Worm (Caenorhabditis elegans): Measurements from ENCODE around the gene str-8.
"Not testable (repeated sequence)": the region's sequence is repeated elsewhere in the genome, so short reads cannot be mapped to it uniquely, and the experiment has no call there.

Gene str-8

ce11 chrV:15766122-15766594 lies 11.3 kb downstream of the str-8 start, which contains the start of the genes haf-3 and F57A10.2 (continued):
- peak; percentile 75; the same call in 1 of the 2 replicates for TF ChIP-seq hmg-20 (GFP tag; IDR thresholded peaks at IDR 0.05)
- no peak for TF ChIP-seq C17E4.6 (GFP tag; IDR thresholded peaks at IDR 0.05)
- TF ChIP-seq ztf-25 (GFP tag; IDR thresholded peaks at IDR 0.05) = no peak
- peak; percentile 70 for TF ChIP-seq attf-3 (GFP tag; conservative IDR thresholded peaks at IDR 0.05)
- TF ChIP-seq D2030.7 (GFP tag; IDR thresholded peaks at IDR 0.05) = peak; percentile 83
- no peak for TF ChIP-seq dpff-1 (tag; optimal IDR thresholded peaks at IDR 0.05)
- no peak for TF ChIP-seq die-1 (tag; optimal IDR thresholded peaks at IDR 0.05)
- TF ChIP-seq attf-6 (GFP tag; IDR thresholded peaks at IDR 0.05) = peak; percentile 84
- peak; percentile 81 to 97 (median 92) for TF ChIP-seq lin-35 (GFP tag; optimal IDR thresholded peaks at IDR 0.05)
- peak; percentile 51 for TF ChIP-seq ztf-26 (tag; optimal IDR thresholded peaks at IDR 0.05)
- TF ChIP-seq lsl-1 (GFP tag; optimal IDR thresholded peaks at IDR 0.05) = peak; percentile 71
- TF ChIP-seq somi-1 (GFP tag; optimal IDR thresholded peaks at IDR 0.05) = peak; percentile 31
- TF ChIP-seq bed-1 (GFP tag; IDR thresholded peaks at IDR 0.05) = no peak
- TF ChIP-seq rcor-1 (GFP tag; IDR thresholded peaks at IDR 0.05) = peak; percentile 90
- TF ChIP-seq let-526 (GFP tag; IDR thresholded peaks at IDR 0.05) = 0 out of 2 replicates have a peak, but pooled peaks have one; percentile 32
- peak; percentile 38 for TF ChIP-seq chd-7 (tag; optimal IDR thresholded peaks at IDR 0.05)
- no peak for TF ChIP-seq lag-1 (GFP tag; IDR thresholded peaks at IDR 0.05)
- peak; percentile 12 for TF ChIP-seq F22D6.2 (tag; optimal IDR thresholded peaks at IDR 0.05)
- peak; percentile 50 for TF ChIP-seq attf-5 (GFP tag; optimal IDR thresholded peaks at IDR 0.05)

- TF ChIP-seq F39B2.1 (GFP tag; IDR thresholded peaks at IDR 0.05) (peak; percentile 74), nhr-120 (GFP tag; IDR thresholded peaks at IDR 0.05) (peak; percentile 86; the same call in 1 of the 2 replicates), nhr-90 (tag; optimal IDR thresholded peaks at IDR 0.05) (peak; percentile 19), egl-44 (GFP tag; IDR thresholded peaks at IDR 0.05) (peak; percentile 95), sea-2 (GFP tag; IDR thresholded peaks at IDR 0.05) (0 out of 2 replicates have a peak, but pooled peaks have one; percentile 60), ceh-58 (GFP tag; IDR thresholded peaks at IDR 0.05) (peak; percentile 91), attf-6 (GFP tag; IDR thresholded peaks at IDR 0.05) (peak; percentile 89), Y56A3A.18 (GFP tag; IDR thresholded peaks at IDR 0.05) (peak; percentile 66), mes-4 (tag; optimal IDR thresholded peaks at IDR 0.05) (peak; percentile 22), lir-1 (GFP tag; conservative IDR thresholded peaks at IDR 0.05) (0 out of 2 replicates have a peak, but pooled peaks have one; percentile 37), B0019.2 (GFP tag; conservative IDR thresholded peaks at IDR 0.05) (peak; percentile 53), rcor-1 (GFP tag; IDR thresholded peaks at IDR 0.05) (peak; percentile 80), egl-18 (GFP tag; IDR thresholded peaks at IDR 0.05) (0 out of 2 replicates have a peak, but pooled peaks have one; percentile 29), ztf-25 (GFP tag; IDR thresholded peaks at IDR 0.05) (peak; percentile 72; the same call in 1 of the 2 replicates), pbrm-1 (GFP tag; IDR thresholded peaks at IDR 0.05) (peak; percentile 76), attf-3 (GFP tag; conservative IDR thresholded peaks at IDR 0.05) (0 out of 2 replicates have a peak, but pooled peaks have one; percentile 35), aptf-3 (GFP tag; IDR thresholded peaks at IDR 0.05) (peak; percentile 95; the same call in 1 of the 2 replicates), B0336.3 (GFP tag; IDR thresholded peaks at IDR 0.05) (0 out of 2 replicates have a peak, but pooled peaks have one; percentile 30), ztf-18 (tag; optimal IDR thresholded peaks at IDR 0.05) (peak; percentile 80), lin-54 (GFP tag; optimal IDR thresholded peaks at IDR 0.05) (peak; percentile 52), Y53F4B.3 (GFP tag; IDR thresholded peaks at IDR 0.05) (peak; percentile 76), Y53G8AR.9 (GFP tag; conservative IDR thresholded peaks at IDR 0.05) (peak; percentile 84), hmg-1.2 (GFP tag; IDR thresholded peaks at IDR 0.05) (peak; percentile 65), ceh-40 (GFP tag; IDR thresholded peaks at IDR 0.05) (0 out of 2 replicates have a peak, but pooled peaks have one; percentile 40), ztf-28 (GFP tag; IDR thresholded peaks at IDR 0.05) (peak; percentile 77; the same call in 1 of the 2 replicates), cebp-1 (GFP tag; IDR thresholded peaks at IDR 0.05) (peak; percentile 59), hsf-1 (GFP tag; IDR thresholded peaks at IDR 0.05) (peak; percentile 69), bed-2 (GFP tag; IDR thresholded peaks at IDR 0.05) (peak; percentile 85), ceh-100 (GFP tag; IDR thresholded peaks at IDR 0.05) (peak; percentile 74), bed-1 (GFP tag; IDR thresholded peaks at IDR 0.05) (peak; percentile 84; the same call in 1 of the 2 replicates), cebp-2 (GFP tag; IDR thresholded peaks at IDR 0.05) (peak; percentile 94; the same call in 1 of the 2 replicates), lin-26 (GFP tag; IDR thresholded peaks at IDR 0.05) (peak; percentile 99)
- not testable (repeated sequence) for TF ChIP-seq cebp-1 (tag; optimal IDR thresholded peaks at IDR 0.05)
Observed at ce11 chrV:15767385-15767784, 12.6 kb downstream of the str-8 start.

Data from whole organism, young adult.